Worm (Caenorhabditis elegans) whole organism, early embryonic: ENCODE results near the gene T04A11.4.
"Not testable (repeated sequence)": the region's sequence is repeated elsewhere in the genome, so short reads cannot be mapped to it uniquely, and the experiment has no call there.

ENCODE experiments used
- B0310.2 ChIP-seq: sonication (generic microtip); optimal IDR thresholded peaks from 2 replicates; lab custom pipeline; 2016; ENCODE audit warnings: mild to moderate bottlenecking, missing genetic modification characterization, missing compliant biosample characterization
- F13C5.2 ChIP-seq: sonication (generic microtip); optimal IDR thresholded peaks from 2 replicates; lab custom pipeline; 2017; ENCODE audit warnings: mild to moderate bottlenecking, missing genetic modification characterization, inconsistent platforms, missing compliant biosample characterization
- aly-1 ChIP-seq: sonication (generic microtip); optimal IDR thresholded peaks from 2 replicates; lab custom pipeline; 2016; ENCODE audit warnings: missing genetic modification characterization, missing compliant biosample characterization
- ama-1 ChIP-seq: fragments of 150-350 bp; optimal IDR thresholded peaks from 2 replicates; lab custom pipeline; 2014
- ceh-13 ChIP-seq: fragments of 200-800 bp; sonication (Bioruptor generic); optimal IDR thresholded peaks from 2 replicates; lab custom pipeline; 2018; ENCODE audit warnings: mild to moderate bottlenecking, missing genetic modification characterization, missing compliant biosample characterization
- ceh-36 ChIP-seq: sonication (generic microtip); optimal IDR thresholded peaks from 2 replicates; lab custom pipeline; 2016; ENCODE audit warnings: missing genetic modification characterization, inconsistent platforms, missing compliant biosample characterization
- ets-7 ChIP-seq: sonication (generic microtip); optimal IDR thresholded peaks from 2 replicates; lab custom pipeline; 2016; ENCODE audit warnings: missing genotype, missing genetic modification characterization, missing compliant biosample characterization
- flt-1 ChIP-seq: fragments of 200-800 bp; sonication (Bioruptor generic); IDR thresholded peaks from 2 replicates; pipeline ENCODE4 v1.3.6; 2022; ENCODE audit warnings: missing genetic modification characterization, missing compliant biosample characterization
- hmbx-1 ChIP-seq: sonication (generic microtip); optimal IDR thresholded peaks from 2 replicates; lab custom pipeline; 2016; ENCODE audit warnings: mild to moderate bottlenecking, missing genetic modification characterization, missing compliant biosample characterization
- hnd-1 ChIP-seq: sonication (generic microtip); optimal IDR thresholded peaks from 2 replicates; lab custom pipeline; 2016; ENCODE audit warnings: missing genetic modification characterization, missing compliant biosample characterization
- pes-1 ChIP-seq: fragments of 200-800 bp; sonication (Bioruptor generic); IDR thresholded peaks from 2 replicates; pipeline ENCODE4 v1.3.6; 2022; ENCODE audit warnings: missing genetic modification reagents, missing genetic modification characterization, missing compliant biosample characterization
- scrt-1 ChIP-seq: fragments of 200-800 bp; sonication (Bioruptor generic); IDR thresholded peaks from 2 replicates; pipeline ENCODE4 v1.3.6; 2022; ENCODE audit warnings: missing genetic modification characterization, missing compliant biosample characterization
- sea-1 ChIP-seq: fragments of 200-800 bp; sonication (Bioruptor generic); conservative IDR thresholded peaks from 2 replicates; pipeline ENCODE4 v1.3.6; 2022; ENCODE audit warnings: missing genetic modification characterization, missing compliant biosample characterization
- tbx-11 ChIP-seq: fragments of 200-800 bp; sonication (Bioruptor generic); IDR thresholded peaks from 2 replicates; pipeline ENCODE4 v1.3.6; 2022; ENCODE audit warnings: missing genetic modification characterization, missing compliant biosample characterization
- tbx-37 ChIP-seq: fragments of 200-800 bp; sonication (Bioruptor generic); conservative IDR thresholded peaks from 2 replicates; pipeline ENCODE4 v1.3.6; 2022; ENCODE audit warnings: missing genetic modification reagents, missing genetic modification characterization, missing compliant biosample characterization
- tra-4 ChIP-seq: sonication (generic microtip); optimal IDR thresholded peaks from 2 replicates; lab custom pipeline; 2017; ENCODE audit warnings: missing genetic modification characterization, missing compliant biosample characterization

T04A11.4 gene

DNA sequence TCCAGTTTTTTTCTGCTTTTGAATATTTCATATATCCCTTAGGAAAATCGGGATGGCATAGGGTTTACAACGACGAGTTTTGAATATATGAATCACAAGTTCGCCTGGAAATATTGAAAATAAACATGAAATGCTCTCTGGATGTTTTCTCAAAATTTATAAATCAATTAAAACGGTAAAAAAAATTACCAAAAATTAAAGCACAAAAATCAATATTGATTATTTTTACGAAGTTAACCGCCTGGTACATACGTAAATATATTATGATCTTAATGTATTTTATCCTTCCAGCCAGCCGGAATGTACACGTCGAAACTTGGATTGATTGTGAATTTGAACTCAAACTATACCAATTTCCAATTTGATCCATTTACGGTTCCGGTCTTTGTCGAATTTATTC, 21.0 kb upstream of the T04A11.4 start, which contains the start of gene sru-17:
Gene sru-17, plus strand, starts transcription at position 301 of the 400 bp plus-strand sequence.
- TF ChIP-seq ama-1; B0310.2 (tag; lab: Kevin White, UChicago); ets-7 (tag; lab: Kevin White, UChicago): not testable (repeated sequence)

DNA sequence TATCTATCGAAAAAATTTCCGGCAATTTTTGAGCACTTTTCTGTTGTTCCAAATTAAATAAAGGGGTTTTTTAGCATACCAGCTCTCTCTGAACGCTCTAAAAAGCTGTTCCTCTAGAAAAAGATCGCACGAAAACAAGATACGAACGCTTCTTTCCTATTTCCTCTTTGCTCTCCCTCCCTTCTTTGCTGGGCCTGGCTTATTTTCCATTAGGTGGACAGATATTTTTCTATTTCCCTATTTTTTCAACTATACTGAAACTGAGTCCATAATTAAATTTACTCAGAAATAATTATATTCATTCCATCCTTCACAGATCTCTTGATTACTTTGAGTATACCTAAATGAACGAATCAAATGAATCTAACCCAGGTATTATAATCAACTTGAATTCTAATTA, 17.6 kb upstream of the T04A11.4 start, which contains the start of gene sru-18:
Gene sru-18, plus strand, starts transcription at position 301 of the 400 bp plus-strand sequence.
- TF ChIP-seq ceh-36 (tag; lab: Kevin White, UChicago) (no peak), ama-1 (no peak)

DNA sequence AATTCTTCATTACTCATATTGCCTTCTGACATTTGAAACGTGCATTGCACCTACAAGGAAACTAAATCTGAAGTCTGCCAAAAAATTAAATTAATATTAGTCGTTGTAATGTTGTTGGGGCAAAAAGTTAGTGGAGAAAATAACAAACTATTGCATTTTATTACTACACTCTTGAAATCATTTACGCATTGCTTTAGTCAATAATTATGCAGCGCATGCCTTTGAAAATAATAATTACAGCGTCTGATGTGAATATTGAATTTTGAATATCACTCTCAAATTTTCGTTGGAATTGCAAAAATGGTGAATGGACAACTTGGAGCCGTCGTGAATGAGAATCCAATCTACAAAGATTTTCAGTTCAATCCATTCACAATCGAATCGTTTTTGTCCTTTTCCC, 13.9 kb upstream of the T04A11.4 start, which contains the start of gene sru-19:
Gene sru-19, plus strand, starts transcription at position 301 of the 400 bp plus-strand sequence.
- TF ChIP-seq hnd-1 (tag; lab: Kevin White, UChicago) (no peak), ceh-13 (GFP tag; lab: Kevin White, UChicago) (no peak), ets-7 (tag; lab: Kevin White, UChicago) (no peak), aly-1 (tag; lab: Kevin White, UChicago) (no peak), ceh-36 (tag; lab: Kevin White, UChicago) (no peak), pes-1 (no peak), F13C5.2 (tag; lab: Kevin White, UChicago) (no peak), flt-1 (GFP tag; lab: Robert Waterston, UW) (no peak), tbx-37 (no peak), sea-1 (GFP tag; lab: Robert Waterston, UW) (no peak), tra-4 (no peak), scrt-1 (GFP tag; lab: Robert Waterston, UW) (no peak)

DNA sequence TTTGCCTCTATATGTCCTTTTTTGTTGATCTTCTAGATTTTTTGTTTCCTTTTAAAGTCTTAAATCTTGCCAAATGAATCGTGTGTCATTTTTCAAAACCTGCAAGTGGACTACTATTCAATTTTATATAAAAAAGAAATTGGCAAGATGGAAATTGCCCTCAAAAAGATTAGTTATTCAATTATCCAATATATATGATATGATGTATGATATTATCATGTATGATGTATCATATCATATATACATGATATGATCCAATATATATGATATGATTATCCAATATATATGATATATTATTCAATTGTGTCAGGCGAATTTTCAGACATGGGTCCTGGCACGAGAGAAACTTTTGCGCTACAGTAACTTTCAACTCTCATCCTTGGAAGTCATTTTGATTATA, 10.8 kb upstream of the T04A11.4 start, which contains the start of gene sru-20:
Gene sru-20, plus strand, starts transcription at position 301 of the 400 bp plus-strand sequence.
- TF ChIP-seq ceh-13 (GFP tag; lab: Kevin White, UChicago) (no peak), scrt-1 (GFP tag; lab: Robert Waterston, UW) (no peak), ets-7 (tag; lab: Kevin White, UChicago) (no peak), ceh-36 (tag; lab: Kevin White, UChicago) (no peak), F13C5.2 (tag; lab: Kevin White, UChicago) (no peak), aly-1 (tag; lab: Kevin White, UChicago) (no peak), tra-4 (no peak), flt-1 (GFP tag; lab: Robert Waterston, UW) (no peak), tbx-11 (GFP tag; lab: Robert Waterston, UW) (no peak)

DNA sequence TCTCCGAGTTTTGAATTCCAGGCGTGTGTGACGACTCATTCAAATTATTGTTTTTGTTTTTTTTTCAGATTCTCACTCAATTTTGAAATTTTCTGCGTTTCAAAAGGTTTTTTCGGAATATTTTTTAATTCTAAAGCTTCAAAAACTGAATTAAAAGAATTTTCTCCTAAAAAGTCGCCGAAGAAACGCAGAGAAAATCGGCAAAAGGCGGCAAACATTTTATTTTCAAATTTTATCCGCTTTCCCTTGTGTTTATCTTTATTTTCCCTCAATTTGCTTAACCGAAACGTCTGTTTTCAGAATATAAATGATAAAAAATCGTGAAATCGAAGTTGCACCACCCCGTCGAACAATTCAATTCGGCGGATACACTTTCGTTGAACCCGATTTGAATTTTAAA, 6.1 kb upstream of the T04A11.4 start, which contains the start of gene him-6:
Gene him-6, plus strand, starts transcription at position 301 of the 400 bp plus-strand sequence.
- TF ChIP-seq tbx-37 (no peak), tbx-11 (GFP tag; lab: Robert Waterston, UW) (no peak), scrt-1 (GFP tag; lab: Robert Waterston, UW) (no peak), ceh-36 (tag; lab: Kevin White, UChicago) (no peak), ama-1 (no peak)

DNA sequence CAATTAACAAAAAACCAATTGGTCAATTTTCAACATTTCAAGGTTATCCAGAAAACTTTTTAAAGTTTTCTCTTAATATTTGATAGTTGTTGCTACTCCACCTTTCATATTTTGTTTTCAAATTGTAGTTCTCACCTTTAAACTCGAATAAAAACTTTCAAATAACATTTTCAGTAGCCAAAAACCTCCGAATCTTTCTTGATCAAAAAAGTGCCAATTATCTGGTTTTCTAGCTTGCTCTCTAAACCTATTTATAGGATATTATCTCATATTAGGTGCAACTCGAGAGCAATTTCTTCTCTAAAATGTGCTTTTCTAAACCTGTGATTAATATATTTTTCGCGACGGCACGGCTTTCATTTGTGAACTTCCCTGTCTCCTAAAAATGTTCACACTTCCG, 2.8 kb upstream of the T04A11.4 start, which contains the start of gene sru-26:
Gene sru-26, plus strand, starts transcription at position 301 of the 400 bp plus-strand sequence.
- TF ChIP-seq tbx-11 (GFP tag; lab: Robert Waterston, UW) (no peak), ceh-36 (tag; lab: Kevin White, UChicago) (no peak), hmbx-1 (tag; lab: Kevin White, UChicago) (no peak), tbx-37 (no peak), pes-1 (no peak), sea-1 (GFP tag; lab: Robert Waterston, UW) (no peak), ets-7 (tag; lab: Kevin White, UChicago) (no peak), B0310.2 (tag; lab: Kevin White, UChicago) (no peak)

DNA sequence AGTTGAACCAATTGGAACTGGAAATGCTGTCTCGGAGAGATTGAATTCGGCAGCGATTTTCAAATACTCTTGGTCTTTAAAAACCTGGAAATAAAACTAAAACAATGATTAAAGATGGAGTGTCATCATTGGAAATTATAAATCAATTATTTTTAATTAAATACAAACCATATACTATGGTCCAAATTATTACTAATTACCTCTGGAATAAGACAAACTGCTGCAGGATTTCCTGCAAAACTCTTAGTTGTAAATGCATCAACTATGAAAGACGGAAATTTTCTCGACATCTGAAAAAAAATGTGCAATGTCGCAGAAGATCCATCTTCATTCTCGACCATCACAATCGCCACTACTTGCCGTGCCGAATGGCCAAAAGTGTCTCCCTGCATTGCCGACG, 5.7 kb downstream of the T04A11.4 start, which contains the start of gene igdb-1:
Gene igdb-1, plus strand, starts transcription at position 301 of the 400 bp plus-strand sequence.
- not testable (repeated sequence) for TF ChIP-seq tbx-11 (GFP tag; lab: Robert Waterston, UW); flt-1 (GFP tag; lab: Robert Waterston, UW); ceh-36 (tag; lab: Kevin White, UChicago)

DNA sequence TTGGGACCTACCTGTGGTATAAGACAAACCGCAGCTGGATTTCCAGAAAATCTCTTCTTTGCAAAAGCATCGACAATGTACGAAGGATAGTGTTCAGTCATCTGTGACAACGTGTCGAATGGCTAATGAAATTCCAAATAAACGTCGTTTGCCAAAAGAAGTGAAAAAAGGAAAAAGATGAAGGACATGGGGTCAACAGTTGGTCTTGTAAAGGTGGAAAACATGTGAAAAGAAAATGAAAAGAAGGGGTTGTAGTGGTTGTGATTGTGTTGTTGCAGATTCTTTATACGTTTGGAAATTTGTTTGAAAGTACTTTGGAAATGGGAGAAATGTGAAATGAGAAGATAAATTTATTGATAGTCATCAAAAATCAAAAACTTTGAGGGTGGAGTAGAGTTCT, 7.4 kb downstream of the T04A11.4 start, which contains the start of gene T04A11.1:
Gene T04A11.1, minus strand, starts transcription at position 101 of the 400 bp plus-strand sequence.
- TF ChIP-seq scrt-1 (GFP tag; lab: Robert Waterston, UW); tbx-11 (GFP tag; lab: Robert Waterston, UW); B0310.2 (tag; lab: Kevin White, UChicago): not testable (repeated sequence)

DNA sequence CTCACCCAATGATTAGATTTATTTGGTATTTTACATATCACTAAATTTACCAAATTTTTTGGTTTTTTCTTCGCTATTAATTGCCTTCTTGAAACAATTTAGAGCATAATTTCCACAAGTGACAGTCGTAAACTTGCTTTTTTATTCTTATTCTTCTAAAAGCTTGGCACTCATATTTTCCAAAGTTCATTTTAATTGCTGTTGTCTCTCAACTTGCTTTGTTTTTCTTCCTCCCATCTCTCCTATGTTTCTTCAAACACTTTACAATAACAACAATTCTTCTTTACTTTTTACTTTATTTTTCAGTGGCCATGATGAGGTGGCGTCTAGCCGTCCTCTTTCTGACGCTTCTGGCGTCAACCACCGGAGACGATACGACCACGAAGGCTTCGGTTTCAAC, 16.0 kb downstream of the T04A11.4 start, which contains the start of gene igdb-2:
Gene igdb-2, plus strand, starts transcription at position 301 of the 400 bp plus-strand sequence.
- no peak for TF ChIP-seq pes-1
- TF ChIP-seq F13C5.2 (tag; lab: Kevin White, UChicago): no peak
- TF ChIP-seq tbx-37: no peak
- TF ChIP-seq ama-1: no peak
- no peak for TF ChIP-seq hmbx-1 (tag; lab: Kevin White, UChicago)
- no peak for TF ChIP-seq tbx-11 (GFP tag; lab: Robert Waterston, UW)
- no peak for TF ChIP-seq B0310.2 (tag; lab: Kevin White, UChicago)
